Worm (Caenorhabditis elegans) whole organism, L3 larva: ENCODE results near the gene C30G7.3.

Experiments used
- ZK546.5 ChIP-seq: sonication (generic microtip); optimal IDR thresholded peaks from 2 replicates; lab custom pipeline; 2017; ENCODE audit warnings: missing biosample characterization, missing genetic modification characterization
- aly-2 ChIP-seq: fragments of 150-350 bp; optimal IDR thresholded peaks from 2 replicates; lab custom pipeline; 2014; ENCODE audit warnings: missing biosample characterization, missing genetic modification characterization
- ama-1 ChIP-seq: fragments of 150-350 bp; optimal IDR thresholded peaks from 2 replicates; lab custom pipeline; 2018
- ceh-16 ChIP-seq: sonication (generic microtip); optimal IDR thresholded peaks from 2 replicates; lab custom pipeline; 2017; ENCODE audit warnings: missing biosample characterization, missing genetic modification characterization
- ceh-28 ChIP-seq: fragments of 150-350 bp; optimal IDR thresholded peaks from 2 replicates; lab custom pipeline; 2014; ENCODE audit warnings: missing biosample characterization, missing genetic modification reagents, missing genetic modification characterization
- ceh-82 ChIP-seq: fragments of 150-350 bp; optimal IDR thresholded peaks from 2 replicates; lab custom pipeline; 2014; ENCODE audit warnings: missing biosample characterization, missing genetic modification characterization
- ceh-9 ChIP-seq: sonication (generic microtip); optimal IDR thresholded peaks from 2 replicates; lab custom pipeline; 2018; ENCODE audit warnings: missing biosample characterization, missing genetic modification characterization
- daf-12 ChIP-seq: fragments of 150-350 bp; optimal IDR thresholded peaks from 2 replicates; lab custom pipeline; 2014; ENCODE audit warnings: missing biosample characterization, missing genetic modification reagents, missing genetic modification characterization
- egl-27 ChIP-seq: sonication (generic microtip); optimal IDR thresholded peaks from 4 replicates; lab custom pipeline; 2017; ENCODE audit warnings: missing biosample characterization, missing genetic modification reagents, missing genetic modification characterization
- egl-5 ChIP-seq: fragments of 150-350 bp; optimal IDR thresholded peaks from 2 replicates; lab custom pipeline; 2017; ENCODE audit warnings: missing biosample characterization, missing genetic modification reagents, missing genetic modification characterization, inconsistent platforms
- elt-1 ChIP-seq: fragments of 150-350 bp; optimal IDR thresholded peaks from 2 replicates; lab custom pipeline; 2014; ENCODE audit warnings: missing biosample characterization, missing genetic modification characterization
- elt-2 ChIP-seq: sonication (generic microtip); optimal IDR thresholded peaks from 2 replicates; lab custom pipeline; 2016; ENCODE audit warnings: missing genetic modification reagents, mild to moderate bottlenecking, missing genetic modification characterization, missing compliant biosample characterization
- elt-3 ChIP-seq, 3 experiments: fragments of 150-350 bp in 1 of 3; sonication (generic microtip) in 2 of 3; optimal IDR thresholded peaks; 2 replicates in 2 of 3; 4 replicates in 1 of 3; lab custom pipeline; 2014 to 2017; ENCODE audit warnings: missing biosample characterization in 3 of 3, missing genetic modification characterization in 3 of 3
- eor-1 ChIP-seq, 2 experiments: fragments of 150-350 bp; optimal IDR thresholded peaks; 2 replicates each; lab custom pipeline; 2014 to 2018; ENCODE audit warnings: missing biosample characterization in 2 of 2, missing genetic modification characterization in 2 of 2
- fkh-10 ChIP-seq: sonication (generic microtip); optimal IDR thresholded peaks from 2 replicates; lab custom pipeline; 2017; ENCODE audit warnings: missing biosample characterization, missing genetic modification reagents, missing genetic modification characterization
- fkh-2 ChIP-seq: fragments of 150-350 bp; optimal IDR thresholded peaks from 2 replicates; lab custom pipeline; 2014; ENCODE audit warnings: missing biosample characterization, missing genetic modification reagents, missing genetic modification characterization
- fos-1 ChIP-seq: fragments of 150-350 bp; optimal IDR thresholded peaks from 2 replicates; lab custom pipeline; 2014; ENCODE audit warnings: missing biosample characterization, missing genetic modification characterization
- jun-1 ChIP-seq: fragments of 150-350 bp; optimal IDR thresholded peaks from 2 replicates; lab custom pipeline; 2014; ENCODE audit warnings: missing biosample characterization, missing genetic modification reagents, missing genetic modification characterization
- lin-15B ChIP-seq: fragments of 150-350 bp; optimal IDR thresholded peaks from 2 replicates; lab custom pipeline; 2014; ENCODE audit warnings: missing biosample characterization, missing genetic modification characterization
- lin-39 ChIP-seq: fragments of 150-350 bp; optimal IDR thresholded peaks from 2 replicates; lab custom pipeline; 2018; ENCODE audit warnings: missing biosample characterization, missing genetic modification reagents, missing genetic modification characterization
- lsy-12 ChIP-seq: sonication (generic microtip); optimal IDR thresholded peaks from 2 replicates; lab custom pipeline; 2016; ENCODE audit warnings: mild to moderate bottlenecking, missing genetic modification characterization, missing compliant biosample characterization
- mdl-1 ChIP-seq: fragments of 150-350 bp; optimal IDR thresholded peaks from 2 replicates; lab custom pipeline; 2014; ENCODE audit warnings: missing biosample characterization, missing genetic modification characterization
- mml-1 ChIP-seq: fragments of 150-350 bp; sonication (generic microtip); optimal IDR thresholded peaks from 3 replicates; lab custom pipeline; 2014; ENCODE audit warnings: missing biosample characterization, missing genetic modification characterization
- nfya-1 ChIP-seq: sonication (generic microtip); optimal IDR thresholded peaks from 2 replicates; lab custom pipeline; 2017; ENCODE audit warnings: missing genetic modification characterization, mild to moderate bottlenecking, missing compliant biosample characterization, antibody characterized with exemption, moderate library complexity; ENCODE audit not compliant: insufficient read depth
- nhr-11 ChIP-seq: fragments of 150-350 bp; optimal IDR thresholded peaks from 2 replicates; lab custom pipeline; 2014; ENCODE audit warnings: missing biosample characterization, missing genetic modification characterization
- nhr-12 ChIP-seq: fragments of 150-350 bp; optimal IDR thresholded peaks from 2 replicates; lab custom pipeline; 2014; ENCODE audit warnings: missing biosample characterization, missing genetic modification characterization
- nhr-23 ChIP-seq: fragments of 150-350 bp; optimal IDR thresholded peaks from 2 replicates; lab custom pipeline; 2014; ENCODE audit warnings: missing biosample characterization, missing genetic modification reagents, missing genetic modification characterization
- nhr-25 ChIP-seq: sonication (generic microtip); optimal IDR thresholded peaks from 2 replicates; lab custom pipeline; 2017; ENCODE audit warnings: missing biosample characterization, missing genetic modification characterization
- nhr-28 ChIP-seq: fragments of 150-350 bp; optimal IDR thresholded peaks from 2 replicates; lab custom pipeline; 2014; ENCODE audit warnings: missing biosample characterization, missing genetic modification characterization
- nhr-43 ChIP-seq: sonication (generic microtip); optimal IDR thresholded peaks from 2 replicates; lab custom pipeline; 2016; ENCODE audit warnings: mild to moderate bottlenecking, missing genetic modification characterization, missing compliant biosample characterization; ENCODE audit not compliant: poor library complexity, severe bottlenecking
- nhr-67 ChIP-seq: fragments of 150-350 bp; optimal IDR thresholded peaks from 2 replicates; lab custom pipeline; 2014; ENCODE audit warnings: missing biosample characterization, missing genetic modification characterization
- nhr-76 ChIP-seq: fragments of 150-350 bp; sonication (generic microtip); optimal IDR thresholded peaks from 5 replicates; lab custom pipeline; 2014; ENCODE audit warnings: missing biosample characterization, missing genetic modification characterization
- nhr-77 ChIP-seq: fragments of 150-350 bp; optimal IDR thresholded peaks from 2 replicates; lab custom pipeline; 2014; ENCODE audit warnings: missing biosample characterization, missing genetic modification characterization
- pha-4 ChIP-seq: fragments of 150-350 bp; optimal IDR thresholded peaks from 2 replicates; lab custom pipeline; 2014; ENCODE audit warnings: missing biosample characterization, missing genetic modification reagents, missing genetic modification characterization
- pqm-1 ChIP-seq: fragments of 150-350 bp; optimal IDR thresholded peaks from 2 replicates; lab custom pipeline; 2017; ENCODE audit warnings: missing biosample characterization, missing genetic modification characterization, inconsistent platforms
- sea-2 ChIP-seq: fragments of 150-350 bp; sonication (generic microtip); optimal IDR thresholded peaks from 4 replicates; lab custom pipeline; 2014; ENCODE audit warnings: missing biosample characterization, missing genetic modification reagents, missing genetic modification characterization
- skn-1 ChIP-seq: fragments of 150-350 bp; optimal IDR thresholded peaks from 2 replicates; lab custom pipeline; 2014; ENCODE audit warnings: missing biosample characterization, missing genetic modification characterization
- tbx-2 ChIP-seq: sonication (generic microtip); optimal IDR thresholded peaks from 2 replicates; lab custom pipeline; 2016; ENCODE audit warnings: mild to moderate bottlenecking, missing genetic modification characterization, missing compliant biosample characterization
- unc-62 ChIP-seq: fragments of 150-350 bp; sonication (generic microtip); optimal IDR thresholded peaks from 4 replicates; lab custom pipeline; 2014; ENCODE audit warnings: missing biosample characterization, missing genetic modification reagents, missing genetic modification characterization
- ztf-11 ChIP-seq: fragments of 150-350 bp; optimal IDR thresholded peaks from 2 replicates; lab custom pipeline; 2014; ENCODE audit warnings: missing biosample characterization, missing genetic modification characterization
- ztf-4 ChIP-seq: fragments of 150-350 bp; optimal IDR thresholded peaks from 2 replicates; lab custom pipeline; 2014; ENCODE audit warnings: missing biosample characterization, missing genetic modification characterization

The C30G7.3 gene

DNA sequence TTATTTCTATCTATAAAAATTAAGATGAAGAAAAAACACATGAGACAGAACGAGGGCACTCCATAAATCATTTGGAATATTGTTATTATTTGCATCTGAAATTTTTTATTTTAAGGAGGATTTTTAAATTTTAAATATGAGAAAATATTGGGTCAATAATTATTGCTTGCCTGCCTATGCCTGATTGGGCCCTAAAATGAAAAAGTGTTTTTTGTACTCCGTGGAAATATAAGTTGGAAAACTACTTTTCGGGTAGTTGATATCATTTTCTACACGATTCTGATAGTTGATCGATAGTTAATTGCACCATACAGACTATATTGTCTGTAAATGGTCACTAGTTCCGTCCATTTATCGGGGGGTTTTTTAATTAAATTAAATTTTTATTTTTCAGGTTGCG lies 17.3 kb downstream of the C30G7.3 start, which contains the start of gene srg-55:
srg-55 (minus strand) TSS at position 101 of the 400 bp plus-strand sequence.
- no peak for TF ChIP-seq ama-1 (lab: Kevin White, UChicago)
- no peak for TF ChIP-seq jun-1 (tag; lab: Kevin White, UChicago)
- TF ChIP-seq pqm-1 (tag; lab: Kevin White, UChicago) = no peak
- TF ChIP-seq tbx-2 = no peak
- TF ChIP-seq unc-62 (GFP tag; lab: Kevin White, UChicago) = no peak
- TF ChIP-seq lin-39 = no peak
- no peak for TF ChIP-seq fkh-10 (GFP tag; lab: Kevin White, UChicago)
- no peak for TF ChIP-seq ceh-16 (tag; lab: Kevin White, UChicago)
- TF ChIP-seq ceh-28 = no peak
- TF ChIP-seq nhr-43 (tag; lab: Kevin White, UChicago) = no peak
- no peak for TF ChIP-seq ZK546.5 (tag; lab: Kevin White, UChicago)
- TF ChIP-seq sea-2 (GFP tag; lab: Kevin White, UChicago) = no peak
- TF ChIP-seq nhr-28 (tag; lab: Kevin White, UChicago) = no peak
- no peak for TF ChIP-seq elt-2 (tag; lab: Kevin White, UChicago)
- no peak for TF ChIP-seq daf-12
- no peak for TF ChIP-seq skn-1 (tag; lab: Kevin White, UChicago)
- no peak for TF ChIP-seq ztf-11
- no peak for TF ChIP-seq nhr-77 (tag; lab: Kevin White, UChicago)

- TF ChIP-seq eor-1 (tag; optimal IDR thresholded peaks at IDR 0.05; lab: Kevin White, UChicago) = no peak
- no peak for TF ChIP-seq elt-1 (tag; lab: Kevin White, UChicago)
- no peak for TF ChIP-seq pqm-1 (tag; lab: Kevin White, UChicago)
- TF ChIP-seq sea-2 (GFP tag; lab: Kevin White, UChicago) = no peak
- TF ChIP-seq nhr-12 (tag; lab: Kevin White, UChicago) = no peak
- no peak for TF ChIP-seq fos-1 (tag; lab: Kevin White, UChicago)
- no peak for TF ChIP-seq ceh-28
- TF ChIP-seq lin-39 = no peak
- TF ChIP-seq lsy-12 (tag; lab: Kevin White, UChicago) = no peak
- TF ChIP-seq pha-4 (tag; lab: Kevin White, UChicago) = no peak
- TF ChIP-seq nhr-77 (tag; lab: Kevin White, UChicago) = no peak
- no peak for TF ChIP-seq aly-2 (tag; lab: Kevin White, UChicago)
- no peak for TF ChIP-seq nhr-25 (tag; lab: Kevin White, UChicago)
- no peak for TF ChIP-seq tbx-2
- TF ChIP-seq, all 47 proteins: peak for 0
These were observed 21.4 kb downstream of the C30G7.3 start, which contains the start of gene srg-54 for ce11 chrV:14924104-14924503. TSS of gene srg-54 (minus strand) at chrV:14924204.

- no peak for TF ChIP-seq mml-1
- no peak for TF ChIP-seq fos-1 (tag; lab: Kevin White, UChicago)
- no peak for TF ChIP-seq tbx-2
- no peak for TF ChIP-seq nhr-67 (tag; lab: Kevin White, UChicago)
- no peak for TF ChIP-seq unc-62 (GFP tag; lab: Kevin White, UChicago)
- TF ChIP-seq ceh-82 (tag; lab: Kevin White, UChicago) = no peak
- TF ChIP-seq elt-3 (tag; optimal IDR thresholded peaks at IDR 0.05; lab: Kevin White, UChicago) = no peak
- TF ChIP-seq nhr-23 (tag; lab: Kevin White, UChicago) = no peak
- no peak for TF ChIP-seq nhr-11 (tag; lab: Kevin White, UChicago)
- no peak for TF ChIP-seq nhr-77 (tag; lab: Kevin White, UChicago)
- TF ChIP-seq ztf-4 = no peak
- no peak for TF ChIP-seq lin-15B
- TF ChIP-seq fkh-2 (tag; lab: Kevin White, UChicago) = no peak
- no peak for TF ChIP-seq pha-4 (tag; lab: Kevin White, UChicago)
- TF ChIP-seq nhr-12 (tag; lab: Kevin White, UChicago) = no peak
- TF ChIP-seq egl-5 (tag; lab: Kevin White, UChicago) = no peak
- no peak for TF ChIP-seq ceh-9 (tag; lab: Kevin White, UChicago)
- TF ChIP-seq, all 47 proteins: peak for 0
These were observed 24.0 kb downstream of the C30G7.3 start, which contains the start of gene zmp-4 for ce11 chrV:14921509-14921908. TSS of gene zmp-4 (minus strand) at chrV:14921609.

ce11 chrV:14915599-14915998 lies 29.9 kb downstream of the C30G7.3 start, which contains the start of gene H12D21.11:
TSS of gene H12D21.11 (plus strand) at chrV:14915899.
- no peak for TF ChIP-seq mml-1
- TF ChIP-seq aly-2 (tag; lab: Kevin White, UChicago) = no peak
- no peak for TF ChIP-seq fkh-2 (tag; lab: Kevin White, UChicago)
- TF ChIP-seq nhr-76 (tag; lab: Kevin White, UChicago) = no peak
- TF ChIP-seq nhr-43 (tag; lab: Kevin White, UChicago) = no peak
- no peak for TF ChIP-seq tbx-2
- no peak for TF ChIP-seq nhr-28 (tag; lab: Kevin White, UChicago)
- TF ChIP-seq daf-12 = no peak
- no peak for TF ChIP-seq sea-2 (GFP tag; lab: Kevin White, UChicago)
- no peak for TF ChIP-seq ceh-28
- no peak for TF ChIP-seq nhr-23 (tag; lab: Kevin White, UChicago)
- no peak for TF ChIP-seq egl-27 (tag; lab: Kevin White, UChicago)
- no peak for TF ChIP-seq ceh-9 (tag; lab: Kevin White, UChicago)
- no peak for TF ChIP-seq pqm-1 (tag; lab: Kevin White, UChicago)
- no peak for TF ChIP-seq egl-5 (tag; lab: Kevin White, UChicago)
- no peak for TF ChIP-seq ztf-11
- TF ChIP-seq nfya-1 = no peak
- TF ChIP-seq ztf-4 = no peak
- TF ChIP-seq mdl-1 = no peak
